Fruit fly (Drosophila melanogaster) whole organism, adult: ENCODE measurements around the gene dwg.

Experiments used
- Crg-1 ChIP-seq: fragments of 200-800 bp; sonication (Bioruptor generic); optimal IDR thresholded peaks from 2 replicates; lab custom pipeline; 2016; ENCODE audit warnings: missing biosample characterization, missing genetic modification characterization
- pad ChIP-seq: fragments of 200-800 bp; sonication (Bioruptor generic); optimal IDR thresholded peaks from 3 replicates; lab custom pipeline; 2017; ENCODE audit warnings: missing biosample characterization, missing genetic modification characterization, mild to moderate bottlenecking, moderate library complexity, missing genetic modification reagents
- tj ChIP-seq: fragments of 200-800 bp; sonication (Bioruptor generic); optimal IDR thresholded peaks from 3 replicates; lab custom pipeline; 2017; ENCODE audit warnings: missing biosample characterization, mild to moderate bottlenecking, missing genetic modification characterization, moderate library complexity

DNA sequence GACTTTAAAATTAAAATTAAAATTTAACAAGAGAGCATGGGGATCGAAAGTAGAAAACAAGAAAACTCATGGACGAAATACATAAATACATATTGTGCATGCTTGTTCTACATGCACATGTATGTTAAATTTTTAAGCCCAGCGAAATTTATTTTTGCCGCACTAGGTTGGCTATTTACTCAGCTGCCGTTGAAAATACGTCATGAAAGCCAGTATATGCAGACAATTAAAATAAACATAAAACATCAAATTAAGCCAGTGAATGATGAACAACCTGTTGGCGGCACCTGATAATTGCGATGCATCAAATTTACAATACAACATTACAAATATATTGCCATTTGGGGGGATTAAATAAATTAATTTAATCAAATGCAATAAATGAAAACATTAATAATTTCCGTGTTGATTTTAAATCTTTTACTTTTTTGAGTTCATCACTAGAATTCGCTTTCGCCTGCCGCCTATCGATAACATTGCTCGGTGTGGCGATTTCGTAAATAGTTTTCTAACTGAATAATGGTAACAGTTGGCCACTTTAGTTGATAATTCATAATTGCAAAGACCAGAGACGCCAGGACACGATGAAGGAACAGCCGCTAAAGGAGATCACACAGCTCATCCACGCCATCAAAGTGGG is 23.2 kb upstream of the dwg start, which contains the start of gene eIF2Bbeta:
- TF ChIP-seq tj (GFP tag; lab: Kevin White, UChicago) = no peak
- TF ChIP-seq pad (GFP tag; lab: Kevin White, UChicago) = no peak
- TF ChIP-seq Crg-1 = no peak
